Worm (Caenorhabditis elegans): ENCODE results near the gene him-6.

DNA sequence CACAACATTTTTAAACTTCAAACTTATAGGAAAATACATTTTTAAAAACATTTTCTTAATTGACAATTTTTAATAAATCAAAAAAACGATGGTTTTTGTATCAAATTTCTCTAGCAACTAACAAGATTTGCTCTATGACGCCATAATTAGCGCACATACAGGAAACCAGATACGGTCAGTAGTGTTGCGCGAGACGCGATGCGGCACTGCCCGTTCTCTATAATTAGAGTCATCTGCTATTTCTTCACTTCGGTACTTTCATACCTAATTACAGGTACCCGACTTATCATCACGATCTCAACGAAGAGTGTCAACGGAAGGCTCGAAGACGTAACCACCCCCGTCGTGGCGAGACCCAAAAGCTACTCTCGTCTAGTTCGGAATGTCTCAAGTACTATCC lies 54.0 kb downstream of the him-6 start:
- TF ChIP-seq unc-62 (GFP tag; optimal IDR thresholded peaks at IDR 0.05 in 1 of 2), result peak in 1 of 2 experiments; percentile 64
- TF ChIP-seq unc-62 (tag; optimal IDR thresholded peaks at IDR 0.05), result no peak
- TF ChIP-seq aly-2 (tag; optimal IDR thresholded peaks at IDR 0.05), result no peak
- no peak for TF ChIP-seq Y105C5A.15 (GFP tag; IDR thresholded peaks at IDR 0.05)
- no peak for TF ChIP-seq ama-1 (optimal IDR thresholded peaks at IDR 0.05)
- no peak for TF ChIP-seq nhr-76 (tag; optimal IDR thresholded peaks at IDR 0.05)
- TF ChIP-seq nhr-237 (tag; optimal IDR thresholded peaks at IDR 0.05), result no peak
- no peak for TF ChIP-seq ZK546.5 (tag; optimal IDR thresholded peaks at IDR 0.05)

Measured in whole organism, L4 larva.